Worm (Caenorhabditis elegans) whole organism, L1 larva: ENCODE data around the gene bkip-1.

ENCODE experiments used
- ama-1 ChIP-seq: fragments of 150-350 bp; optimal IDR thresholded peaks from 2 replicates; lab custom pipeline; 2014
- ceh-90 ChIP-seq: sonication (generic microtip); optimal IDR thresholded peaks from 2 replicates; lab custom pipeline; 2016; ENCODE audit warnings: missing genetic modification characterization, missing compliant biosample characterization
- dsc-1 ChIP-seq: sonication (generic microtip); optimal IDR thresholded peaks from 2 replicates; lab custom pipeline; 2016; ENCODE audit warnings: mild to moderate bottlenecking, missing genetic modification characterization, missing compliant biosample characterization
- fkh-10 ChIP-seq: sonication (generic microtip); optimal IDR thresholded peaks from 2 replicates; lab custom pipeline; 2017; ENCODE audit warnings: missing biosample characterization, missing genetic modification reagents, missing genetic modification characterization
- isw-1 ChIP-seq: fragments of 200-800 bp; sonication (Bioruptor generic); IDR thresholded peaks from 2 replicates; pipeline ENCODE4 v1.3.6; 2022; ENCODE audit warnings: missing genetic modification characterization, missing compliant biosample characterization
- skn-1 ChIP-seq: fragments of 150-350 bp; optimal IDR thresholded peaks from 2 replicates; lab custom pipeline; 2014; ENCODE audit warnings: missing biosample characterization, missing genetic modification characterization
- sup-37 ChIP-seq: fragments of 200-800 bp; sonication (Bioruptor generic); optimal IDR thresholded peaks from 2 replicates; lab custom pipeline; 2018; ENCODE audit warnings: mild to moderate bottlenecking, missing genetic modification characterization, missing compliant biosample characterization
- unc-130 ChIP-seq: fragments of 150-350 bp; optimal IDR thresholded peaks from 2 replicates; lab custom pipeline; 2017; ENCODE audit warnings: missing biosample characterization, missing genetic modification characterization, inconsistent platforms
- zag-1 ChIP-seq: fragments of 150-350 bp; optimal IDR thresholded peaks from 2 replicates; lab custom pipeline; 2014; ENCODE audit warnings: missing biosample characterization, missing genetic modification characterization

ce11 chrII:14109184-14109664 is 8.2 kb downstream of the bkip-1 start, which contains the start of gene cpg-7:
- TF ChIP-seq fkh-10 (GFP tag; lab: Kevin White, UChicago) (no peak), ceh-90 (no peak), unc-130 (tag; lab: Kevin White, UChicago) (no peak), ama-1 (lab: Kevin White, UChicago) (no peak), dsc-1 (tag; lab: Kevin White, UChicago) (no peak), zag-1 (no peak), sup-37 (GFP tag; lab: Kevin White, UChicago) (no peak), skn-1 (no peak), isw-1 (GFP tag; lab: Robert Waterston, UW) (no peak)
